Fruit fly (Drosophila melanogaster): ENCODE results near the gene Ace.

DNA sequence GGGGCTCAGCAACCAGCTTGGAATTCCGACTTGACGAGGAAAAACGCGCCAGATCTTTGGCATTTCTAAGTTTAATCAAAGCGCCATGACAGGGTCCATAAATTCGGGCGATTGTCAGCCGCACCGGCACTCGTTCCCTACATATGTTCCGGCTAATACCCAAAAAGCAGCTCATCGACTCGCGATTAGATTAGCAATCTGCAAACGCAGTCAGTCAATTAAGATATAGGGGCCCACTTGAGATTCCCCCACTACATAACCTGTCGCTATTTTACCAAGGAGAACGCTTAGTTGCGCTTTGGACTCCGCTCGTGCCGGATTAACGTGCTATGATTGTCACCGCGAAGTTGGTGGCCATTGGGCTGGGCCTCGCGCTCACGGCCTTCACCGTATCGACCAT is 35.1 kb upstream of the Ace start, which contains the start of gene CG8773:
- TF ChIP-seq CG1529 (GFP tag; optimal IDR thresholded peaks at IDR 0.05), result no peak
- no peak for TF ChIP-seq hbn (GFP tag; IDR thresholded peaks at IDR 0.05; ENCODE audit: partially characterized antibody)
- TF ChIP-seq eve (GFP tag; optimal IDR thresholded peaks at IDR 0.05), result no peak
